Worm (Caenorhabditis elegans) whole organism, early embryonic: ENCODE results near the gene K10B2.4.

ENCODE experiments used
- ama-1 ChIP-seq: fragments of 150-350 bp; optimal IDR thresholded peaks from 2 replicates; lab custom pipeline; 2014
- hmg-4 ChIP-seq: fragments of 200-800 bp; sonication (Bioruptor generic); optimal IDR thresholded peaks from 2 replicates; lab custom pipeline; 2018; ENCODE audit warnings: mild to moderate bottlenecking, missing genetic modification characterization, missing compliant biosample characterization
- hnd-1 ChIP-seq: sonication (generic microtip); optimal IDR thresholded peaks from 2 replicates; lab custom pipeline; 2016; ENCODE audit warnings: missing genetic modification characterization, missing compliant biosample characterization
- pes-1 ChIP-seq: fragments of 200-800 bp; sonication (Bioruptor generic); IDR thresholded peaks from 2 replicates; pipeline ENCODE4 v1.3.6; 2022; ENCODE audit warnings: missing genetic modification reagents, missing genetic modification characterization, missing compliant biosample characterization
- tra-4 ChIP-seq: sonication (generic microtip); optimal IDR thresholded peaks from 2 replicates; lab custom pipeline; 2017; ENCODE audit warnings: missing genetic modification characterization, missing compliant biosample characterization

ce11 chrII:6358232-6358631 is 2.5 kb downstream of the K10B2.4 start:
- TF ChIP-seq hnd-1 (no peak), ama-1 (lab: Kevin White, UChicago) (no peak), tra-4 (tag; lab: Kevin White, UChicago) (no peak), pes-1 (GFP tag; lab: Robert Waterston, UW) (no peak), hmg-4 (GFP tag; lab: Kevin White, UChicago) (no peak)
